Worm (Caenorhabditis elegans): ENCODE results near the gene C01G5.5.

Gene C01G5.5

ce11 chrIV:6487047-6487446, 37.4 kb upstream of the C01G5.5 start, which contains the start of gene Y73B6BL.37:
TSS of gene Y73B6BL.37 (plus strand) at chrIV:6487347.
- TF ChIP-seq unc-86 (tag; optimal IDR thresholded peaks at IDR 0.05) (no peak), che-1 (tag; optimal IDR thresholded peaks at IDR 0.05) (no peak)

ce11 chrIV:6491915-6492314, 32.5 kb upstream of the C01G5.5 start:
- TF ChIP-seq ceh-18 (tag; optimal IDR thresholded peaks at IDR 0.05) (no peak), unc-3 (GFP tag; conservative IDR thresholded peaks at IDR 0.05) (no peak), unc-3 (tag; optimal IDR thresholded peaks at IDR 0.05) (no peak), nhr-11 (tag; optimal IDR thresholded peaks at IDR 0.05) (no peak), ets-4 (tag; optimal IDR thresholded peaks at IDR 0.05) (no peak), tbx-7 (tag; optimal IDR thresholded peaks at IDR 0.05) (no peak), pat-9 (tag; optimal IDR thresholded peaks at IDR 0.05) (no peak), ahr-1 (tag; optimal IDR thresholded peaks at IDR 0.05) (no peak), ama-1 (optimal IDR thresholded peaks at IDR 0.05) (no peak), tbx-2 (tag; optimal IDR thresholded peaks at IDR 0.05) (no peak), zip-5 (tag; optimal IDR thresholded peaks at IDR 0.05) (no peak)

- TF ChIP-seq hlh-6 (tag; optimal IDR thresholded peaks at IDR 0.05) = no peak
- TF ChIP-seq ama-1 (optimal IDR thresholded peaks at IDR 0.05) = no peak
- no peak for TF ChIP-seq fax-1 (tag; optimal IDR thresholded peaks at IDR 0.05)
- TF ChIP-seq hlh-15 (tag; optimal IDR thresholded peaks at IDR 0.05) = no peak
- TF ChIP-seq ets-4 (tag; optimal IDR thresholded peaks at IDR 0.05) = no peak
- no peak for TF ChIP-seq tbx-2 (tag; optimal IDR thresholded peaks at IDR 0.05)
- no peak for TF ChIP-seq T23F11.4 (GFP tag; optimal IDR thresholded peaks at IDR 0.05)
- TF ChIP-seq ceh-45 (GFP tag; IDR thresholded peaks at IDR 0.05) = no peak
Observed at ce11 chrIV:6493299-6493698, 31.1 kb upstream of the C01G5.5 start, which contains the start of gene Y73B6BL.44. TSS of gene Y73B6BL.44 (plus strand) at chrIV:6493599.

ce11 chrIV:6496103-6496502, 28.3 kb upstream of the C01G5.5 start:
- TF ChIP-seq tbx-7 (tag; optimal IDR thresholded peaks at IDR 0.05) = no peak
- TF ChIP-seq K09A11.1 (tag; optimal IDR thresholded peaks at IDR 0.05; ENCODE audit: insufficient read depth) = no peak
- no peak for TF ChIP-seq tbx-2 (tag; optimal IDR thresholded peaks at IDR 0.05)
- TF ChIP-seq ceh-34 (tag; optimal IDR thresholded peaks at IDR 0.05) = no peak
- no peak for TF ChIP-seq ttx-3 (tag; optimal IDR thresholded peaks at IDR 0.05)
- TF ChIP-seq dmd-4 (tag; optimal IDR thresholded peaks at IDR 0.05; ENCODE audit: borderline replicate concordance) = no peak
- no peak for TF ChIP-seq lin-11 (tag; optimal IDR thresholded peaks at IDR 0.05)
- no peak for TF ChIP-seq ceh-18 (tag; optimal IDR thresholded peaks at IDR 0.05)
- no peak for TF ChIP-seq mec-3 (tag; optimal IDR thresholded peaks at IDR 0.05; ENCODE audit: borderline replicate concordance)
- no peak for TF ChIP-seq fkh-6 (tag; optimal IDR thresholded peaks at IDR 0.05)
- no peak for TF ChIP-seq pha-4 (tag; optimal IDR thresholded peaks at IDR 0.05)
- no peak for TF ChIP-seq ztf-16 (tag; optimal IDR thresholded peaks at IDR 0.05)
- TF ChIP-seq ceh-14 (tag; optimal IDR thresholded peaks at IDR 0.05) = no peak
- no peak for TF ChIP-seq sox-4 (tag; optimal IDR thresholded peaks at IDR 0.05)

ce11 chrIV:6500433-6500832, 24.0 kb upstream of the C01G5.5 start:
- TF ChIP-seq hlh-6 (tag; optimal IDR thresholded peaks at IDR 0.05) = no peak
- no peak for TF ChIP-seq npax-4 (tag; optimal IDR thresholded peaks at IDR 0.05)
- TF ChIP-seq hlh-8 (tag; optimal IDR thresholded peaks at IDR 0.05) = no peak
- TF ChIP-seq ceh-9 (tag; optimal IDR thresholded peaks at IDR 0.05) = no peak
- TF ChIP-seq ceh-45 (GFP tag; IDR thresholded peaks at IDR 0.05) = no peak
- no peak for TF ChIP-seq dmd-4 (tag; optimal IDR thresholded peaks at IDR 0.05; ENCODE audit: borderline replicate concordance)
- no peak for TF ChIP-seq unc-55 (GFP tag; optimal IDR thresholded peaks at IDR 0.05)
- TF ChIP-seq unc-86 (tag; optimal IDR thresholded peaks at IDR 0.05) = no peak
- TF ChIP-seq ahr-1 (tag; optimal IDR thresholded peaks at IDR 0.05) = no peak
- no peak for TF ChIP-seq madf-2 (tag; optimal IDR thresholded peaks at IDR 0.05)
- TF ChIP-seq ceh-6 (GFP tag; optimal IDR thresholded peaks at IDR 0.05) = no peak
- no peak for TF ChIP-seq ref-2 (tag; optimal IDR thresholded peaks at IDR 0.05)
- TF ChIP-seq ceh-19 (GFP tag; optimal IDR thresholded peaks at IDR 0.05) = no peak
- no peak for TF ChIP-seq K09A11.1 (tag; optimal IDR thresholded peaks at IDR 0.05; ENCODE audit: insufficient read depth)
- no peak for TF ChIP-seq pag-3 (tag; optimal IDR thresholded peaks at IDR 0.05; ENCODE audit: borderline replicate concordance)
- TF ChIP-seq gmeb-2 (tag; optimal IDR thresholded peaks at IDR 0.05) = no peak
- TF ChIP-seq C08G9.2 (tag; optimal IDR thresholded peaks at IDR 0.05) = no peak
- TF ChIP-seq nhr-232 (tag; optimal IDR thresholded peaks at IDR 0.05) = no peak
- TF ChIP-seq nfya-1 (tag; optimal IDR thresholded peaks at IDR 0.05) = no peak

All from whole organism, late embryonic.